Fruit fly (Drosophila melanogaster) whole organism, embryonic: Measurements from ENCODE around the gene CG1494.

Experiments used
- Asciz ChIP-seq: fragments of 200-800 bp; sonication (Bioruptor generic); optimal IDR thresholded peaks from 2 replicates; lab custom pipeline; 2017; ENCODE audit warnings: missing biosample characterization, mild to moderate bottlenecking, missing genetic modification characterization, missing genetic modification reagents
- Atf-2 ChIP-seq: fragments of 200-800 bp; sonication (Bioruptor generic); optimal IDR thresholded peaks from 2 replicates; lab custom pipeline; 2016; ENCODE audit warnings: missing biosample characterization, missing genetic modification characterization
- C15 ChIP-seq: fragments of 200-800 bp; sonication (Bioruptor generic); IDR thresholded peaks from 3 replicates; pipeline ENCODE4 v1.3.6; 2022; ENCODE audit warnings: missing biosample characterization, missing genetic modification characterization
- CG10565 ChIP-seq: fragments of 200-800 bp; sonication (Bioruptor generic); optimal IDR thresholded peaks from 3 replicates; lab custom pipeline; 2016; ENCODE audit warnings: missing biosample characterization, mild to moderate bottlenecking, missing genetic modification characterization
- CG11696 ChIP-seq: fragments of 200-800 bp; sonication (Bioruptor generic); IDR thresholded peaks from 2 replicates; pipeline ENCODE4 v1.3.6; 2022; ENCODE audit warnings: missing biosample characterization, missing genetic modification characterization
- CG11723 ChIP-seq: fragments of 200-800 bp; sonication (Bioruptor generic); optimal IDR thresholded peaks from 2 replicates; lab custom pipeline; 2017; ENCODE audit warnings: missing biosample characterization, mild to moderate bottlenecking, missing genetic modification characterization
- CG13296 ChIP-seq: fragments of 200-800 bp; sonication (Bioruptor generic); optimal IDR thresholded peaks from 3 replicates; lab custom pipeline; 2018; ENCODE audit warnings: missing biosample characterization, mild to moderate bottlenecking, missing genetic modification characterization
- CG13624 ChIP-seq: fragments of 200-800 bp; sonication (Bioruptor generic); optimal IDR thresholded peaks from 2 replicates; lab custom pipeline; 2016; ENCODE audit warnings: missing biosample characterization, missing genetic modification characterization
- CG15479 ChIP-seq: fragments of 200-800 bp; sonication (Bioruptor generic); optimal IDR thresholded peaks from 3 replicates; lab custom pipeline; 2019; ENCODE audit warnings: missing biosample characterization, mild to moderate bottlenecking, missing genetic modification characterization, moderate library complexity
- CG1602 ChIP-seq: fragments of 200-800 bp; sonication (Bioruptor generic); optimal IDR thresholded peaks from 3 replicates; lab custom pipeline; 2016; ENCODE audit warnings: missing biosample characterization, missing genetic modification characterization
- CG17568 ChIP-seq: fragments of 200-800 bp; sonication (Bioruptor generic); optimal IDR thresholded peaks from 2 replicates; lab custom pipeline; 2018; ENCODE audit warnings: missing biosample characterization, mild to moderate bottlenecking, missing genetic modification characterization, moderate library complexity
- CG17612 ChIP-seq: fragments of 200-800 bp; sonication (Bioruptor generic); IDR thresholded peaks from 2 replicates; pipeline ENCODE4 v1.3.6; 2022; ENCODE audit warnings: missing biosample characterization, missing genetic modification characterization
- CG2116 ChIP-seq: fragments of 200-800 bp; sonication (Bioruptor generic); optimal IDR thresholded peaks from 3 replicates; lab custom pipeline; 2018; ENCODE audit warnings: missing biosample characterization, mild to moderate bottlenecking, missing genetic modification characterization
- CG2199 ChIP-seq: fragments of 200-800 bp; sonication (Bioruptor generic); IDR thresholded peaks from 3 replicates; pipeline ENCODE4 v1.3.6; 2022; ENCODE audit warnings: missing biosample characterization, missing genetic modification characterization
- CG30403 ChIP-seq: fragments of 200-800 bp; sonication (Bioruptor generic); optimal IDR thresholded peaks from 3 replicates; lab custom pipeline; 2016; ENCODE audit warnings: missing biosample characterization, missing genetic modification characterization
- CG32532 ChIP-seq: fragments of 200-800 bp; sonication (Bioruptor generic); IDR thresholded peaks from 2 replicates; pipeline ENCODE4 v1.3.6; 2022; ENCODE audit warnings: missing biosample characterization, missing genetic modification characterization
- CG33213 ChIP-seq: fragments of 200-800 bp; sonication (Bioruptor generic); optimal IDR thresholded peaks from 3 replicates; lab custom pipeline; 2016; ENCODE audit warnings: missing biosample characterization, missing genetic modification characterization
- CG4404 ChIP-seq: fragments of 200-800 bp; sonication (Bioruptor generic); IDR thresholded peaks from 2 replicates; pipeline ENCODE4 v1.3.6; 2022; ENCODE audit warnings: missing biosample characterization, missing genetic modification characterization
- CG6254 ChIP-seq: fragments of 200-800 bp; sonication (Bioruptor generic); optimal IDR thresholded peaks from 3 replicates; lab custom pipeline; 2017; ENCODE audit warnings: mild to moderate bottlenecking, missing biosample characterization, missing genetic modification reagents, missing genetic modification characterization
- CG6689 ChIP-seq: fragments of 200-800 bp; sonication (Bioruptor generic); IDR thresholded peaks from 2 replicates; pipeline ENCODE4 v1.3.6; 2022; ENCODE audit warnings: missing biosample characterization, missing genetic modification characterization
- CG7357 ChIP-seq: fragments of 200-800 bp; sonication (Bioruptor generic); IDR thresholded peaks from 3 replicates; pipeline ENCODE4 v1.3.6; 2022; ENCODE audit warnings: missing biosample characterization, missing genetic modification characterization
- CG7963 ChIP-seq: fragments of 200-800 bp; sonication (Bioruptor generic); IDR thresholded peaks from 3 replicates; pipeline ENCODE4 v1.3.6; 2022; ENCODE audit warnings: missing biosample characterization, missing genetic modification characterization; ENCODE audit not compliant: partially characterized antibody
- CG9609 ChIP-seq: fragments of 200-800 bp; sonication (Bioruptor generic); optimal IDR thresholded peaks from 3 replicates; lab custom pipeline; 2016; ENCODE audit warnings: missing biosample characterization, missing genetic modification characterization
- CG9727 ChIP-seq: fragments of 200-800 bp; sonication (Bioruptor generic); optimal IDR thresholded peaks from 3 replicates; lab custom pipeline; 2017; ENCODE audit warnings: missing biosample characterization, mild to moderate bottlenecking, missing genetic modification characterization
- CG9817 ChIP-seq: fragments of 200-800 bp; sonication (Bioruptor generic); optimal IDR thresholded peaks from 2 replicates; lab custom pipeline; 2018; ENCODE audit warnings: missing biosample characterization, mild to moderate bottlenecking, missing genetic modification characterization, moderate library complexity
- Chrac-16 ChIP-seq: fragments of 200-800 bp; sonication (Bioruptor generic); optimal IDR thresholded peaks from 3 replicates; lab custom pipeline; 2016; ENCODE audit warnings: missing biosample characterization, missing genetic modification characterization
- CoRest ChIP-seq: fragments of 200-800 bp; sonication (Bioruptor generic); optimal IDR thresholded peaks from 3 replicates; lab custom pipeline; 2018; ENCODE audit warnings: missing biosample characterization, mild to moderate bottlenecking, missing genetic modification characterization, moderate library complexity
- Deaf1 ChIP-seq: fragments of 200-800 bp; optimal IDR thresholded peaks from 3 replicates; lab custom pipeline; 2019; ENCODE audit warnings: missing biosample characterization, mild to moderate bottlenecking, missing genetic modification characterization, moderate library complexity
- Dref ChIP-seq: fragments of 200-800 bp; sonication (Bioruptor generic); IDR thresholded peaks from 2 replicates; pipeline ENCODE4 v1.3.6; 2022; ENCODE audit warnings: missing biosample characterization, missing genetic modification characterization
- ERR ChIP-seq: fragments of 200-800 bp; sonication (Bioruptor generic); optimal IDR thresholded peaks from 2 replicates; lab custom pipeline; 2016; ENCODE audit warnings: missing biosample characterization, missing genetic modification characterization
- Gug ChIP-seq: fragments of 200-800 bp; sonication (Bioruptor generic); IDR thresholded peaks from 4 replicates; pipeline ENCODE4 v1.3.6; 2022; ENCODE audit warnings: missing biosample characterization, missing genetic modification characterization
- Hmr ChIP-seq: fragments of 200-800 bp; sonication (Bioruptor generic); optimal IDR thresholded peaks from 3 replicates; lab custom pipeline; 2017; ENCODE audit warnings: mild to moderate bottlenecking, missing biosample characterization, missing genetic modification reagents, missing genetic modification characterization
- Hr3 ChIP-seq: fragments of 200-800 bp; sonication (Bioruptor generic); optimal IDR thresholded peaks from 3 replicates; lab custom pipeline; 2016; ENCODE audit warnings: missing biosample characterization, missing genetic modification characterization
- Hsf ChIP-seq: fragments of 200-800 bp; sonication (Bioruptor generic); optimal IDR thresholded peaks from 3 replicates; lab custom pipeline; 2016; ENCODE audit warnings: missing biosample characterization, missing genetic modification characterization
- Lhr ChIP-seq: fragments of 200-800 bp; sonication (Bioruptor generic); optimal IDR thresholded peaks from 3 replicates; lab custom pipeline; 2017; ENCODE audit warnings: mild to moderate bottlenecking, missing biosample characterization, missing genetic modification reagents, missing genetic modification characterization
- Ssrp ChIP-seq: fragments of 200-800 bp; sonication (Bioruptor generic); optimal IDR thresholded peaks from 2 replicates; lab custom pipeline; 2018; ENCODE audit warnings: missing biosample characterization, mild to moderate bottlenecking, missing genetic modification characterization, moderate library complexity
- cas ChIP-seq: fragments of 200-800 bp; sonication (Bioruptor generic); IDR thresholded peaks from 2 replicates; pipeline ENCODE4 v1.3.6; 2022; ENCODE audit warnings: missing biosample characterization, missing genetic modification characterization
- caup ChIP-seq: fragments of 200-800 bp; sonication (Bioruptor generic); optimal IDR thresholded peaks from 3 replicates; lab custom pipeline; 2017; ENCODE audit warnings: missing biosample characterization, mild to moderate bottlenecking, missing genetic modification characterization, moderate library complexity; ENCODE audit not compliant: severe bottlenecking
- chn ChIP-seq: fragments of 200-800 bp; sonication (Bioruptor generic); optimal IDR thresholded peaks from 2 replicates; lab custom pipeline; 2016; ENCODE audit warnings: missing biosample characterization, missing genetic modification characterization
- ci ChIP-seq: fragments of 200-800 bp; sonication (Bioruptor generic); IDR thresholded peaks from 3 replicates; pipeline ENCODE4 v1.3.6; 2022; ENCODE audit warnings: missing biosample characterization, missing genetic modification characterization
- crc ChIP-seq: fragments of 200-800 bp; sonication (Bioruptor generic); optimal IDR thresholded peaks from 2 replicates; lab custom pipeline; 2016; ENCODE audit warnings: missing biosample characterization, missing genetic modification characterization
- crp ChIP-seq, 2 experiments: fragments of 200-800 bp; sonication (Bioruptor generic); optimal IDR thresholded peaks; 2 replicates in 1 of 2; 3 replicates in 1 of 2; lab custom pipeline; 2017; ENCODE audit warnings: missing biosample characterization in 2 of 2, missing genetic modification characterization in 2 of 2, mild to moderate bottlenecking in 1 of 2, moderate library complexity in 1 of 2
- danr ChIP-seq: fragments of 200-800 bp; sonication (Bioruptor generic); IDR thresholded peaks from 2 replicates; pipeline ENCODE4 v1.3.6; 2022; ENCODE audit warnings: missing biosample characterization, missing genetic modification characterization
- fd64A ChIP-seq: fragments of 200-800 bp; sonication (Bioruptor generic); optimal IDR thresholded peaks from 3 replicates; lab custom pipeline; 2018; ENCODE audit warnings: missing biosample characterization, mild to moderate bottlenecking, missing genetic modification characterization
- grau ChIP-seq: fragments of 200-800 bp; optimal IDR thresholded peaks from 3 replicates; lab custom pipeline; 2019; ENCODE audit warnings: missing biosample characterization, mild to moderate bottlenecking, missing genetic modification characterization, moderate library complexity
- gro ChIP-seq: fragments of 200-800 bp; sonication (Bioruptor generic); optimal IDR thresholded peaks from 2 replicates; lab custom pipeline; 2016; ENCODE audit warnings: missing biosample characterization, missing genetic modification characterization
- hth ChIP-seq: fragments of >200 bp; optimal IDR thresholded peaks from 2 replicates; lab custom pipeline; 2017; ENCODE audit warnings: inconsistent platforms
- ind ChIP-seq: fragments of 200-800 bp; sonication (Bioruptor generic); optimal IDR thresholded peaks from 3 replicates; lab custom pipeline; 2016; ENCODE audit warnings: missing biosample characterization, missing genetic modification characterization
- lola ChIP-seq, 3 experiments: fragments of >200 bp in 2 of 3; fragments of 200-800 bp in 1 of 3; sonication (Bioruptor generic) in 1 of 3; optimal IDR thresholded peaks; 2 replicates each; lab custom pipeline; 2017 to 2019; ENCODE audit warnings: missing biosample characterization in 3 of 3, missing genetic modification characterization in 3 of 3, mild to moderate bottlenecking in 1 of 3, moderate library complexity in 1 of 3
- sc ChIP-seq, 3 experiments: fragments of >200 bp in 2 of 3; fragments of 200-800 bp in 1 of 3; sonication (Bioruptor generic) in 1 of 3; optimal IDR thresholded peaks; 2 replicates in 2 of 3; 3 replicates in 1 of 3; lab custom pipeline; 2017; ENCODE audit warnings: mild to moderate bottlenecking in 1 of 3, missing biosample characterization in 1 of 3, missing genetic modification characterization in 1 of 3, missing genetic modification reagents in 1 of 3
- wek ChIP-seq: fragments of 200-800 bp; sonication (Bioruptor generic); optimal IDR thresholded peaks from 3 replicates; lab custom pipeline; 2018; ENCODE audit warnings: missing biosample characterization, mild to moderate bottlenecking, missing genetic modification characterization, moderate library complexity

The CG1494 gene

DNA sequence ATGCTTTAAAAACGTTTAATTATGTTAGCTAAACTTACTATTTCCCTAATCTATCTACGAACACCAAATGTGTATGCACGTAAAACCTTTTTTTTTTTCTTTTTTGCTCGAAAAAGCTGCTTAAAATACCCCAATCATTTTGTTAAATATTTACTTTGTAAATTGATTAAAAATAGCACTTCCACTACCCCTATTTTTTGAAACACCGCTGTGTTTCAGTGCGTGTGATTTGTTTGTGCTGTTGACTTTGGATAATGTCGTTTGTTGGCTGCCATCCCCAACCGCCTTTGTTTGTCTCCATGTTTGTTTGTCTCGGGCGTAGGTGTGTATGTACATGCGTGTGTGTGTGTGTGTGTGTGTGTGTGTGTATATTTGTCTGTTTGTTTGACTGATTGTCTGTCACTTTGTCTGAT, 43.3 kb upstream of the CG1494 start (continued):
- TF ChIP-seq CG2199 (GFP tag; lab: Robert Waterston, UW), result no peak
- peak; percentile 0 for TF ChIP-seq ind
- TF ChIP-seq CG11696 (GFP tag; lab: Robert Waterston, UW), result peak; percentile 59
- TF ChIP-seq Deaf1 (tag; lab: Kevin White, UChicago), result no peak
- TF ChIP-seq gro (GFP tag; lab: Kevin White, UChicago), result peak; percentile 31
- TF ChIP-seq Dref (GFP tag; lab: Robert Waterston, UW), result no peak
- TF ChIP-seq grau (tag; lab: Kevin White, UChicago), result peak; percentile 38
- TF ChIP-seq CG17612 (GFP tag; lab: Robert Waterston, UW), result no peak
- TF ChIP-seq chn (GFP tag; lab: Kevin White, UChicago), result no peak
- TF ChIP-seq Hmr, result peak; percentile 69
- no peak for TF ChIP-seq CG6254 (GFP tag; lab: Kevin White, UChicago)
- no peak for TF ChIP-seq sc (optimal IDR thresholded peaks at IDR 0.05; lab: Kevin White, UChicago)
- peak; percentile 27 for TF ChIP-seq sc (GFP tag; optimal IDR thresholded peaks at IDR 0.05; lab: Kevin White, UChicago)
- peak; percentile 47 for TF ChIP-seq CG30403 (GFP tag; lab: Kevin White, UChicago)
- no peak for TF ChIP-seq CG15479 (GFP tag; lab: Kevin White, UChicago)
- TF ChIP-seq Atf-2 (GFP tag; lab: Kevin White, UChicago), result peak; percentile 43
- no peak for TF ChIP-seq CG4404 (GFP tag; lab: Robert Waterston, UW)
- TF ChIP-seq CG33213 (GFP tag; lab: Kevin White, UChicago), result no peak
- TF ChIP-seq fd64A (GFP tag; lab: Kevin White, UChicago), result peak; percentile 62
- no peak for TF ChIP-seq crc
- TF ChIP-seq ci (GFP tag; lab: Robert Waterston, UW), result peak; percentile 63; the same call in 2 of the 3 replicates
- peak; percentile 30 for TF ChIP-seq CG11723 (GFP tag; lab: Kevin White, UChicago)
- peak; percentile 41 for TF ChIP-seq CG13296 (GFP tag; lab: Kevin White, UChicago)
- TF ChIP-seq crp (GFP tag; optimal IDR thresholded peaks at IDR 0.05; lab: Kevin White, UChicago), result peak in 1 of 2 experiments; percentile 13
- TF ChIP-seq Asciz (GFP tag; lab: Kevin White, UChicago), result peak; percentile 42
- no peak for TF ChIP-seq CG13624
- TF ChIP-seq cas (GFP tag; lab: Robert Waterston, UW), result no peak
- TF ChIP-seq CoRest (tag; lab: Kevin White, UChicago), result peak; percentile 57
- TF ChIP-seq wek (GFP tag; lab: Kevin White, UChicago), result peak; percentile 74
- no peak for TF ChIP-seq CG6689 (GFP tag; lab: Robert Waterston, UW)
- peak; percentile 24 for TF ChIP-seq ERR (GFP tag; lab: Kevin White, UChicago)
- no peak for TF ChIP-seq hth (lab: Kevin White, UChicago)
- TF ChIP-seq CG32532 (GFP tag; lab: Robert Waterston, UW), result no peak
- no peak for TF ChIP-seq CG7357 (GFP tag; lab: Robert Waterston, UW)
- TF ChIP-seq Hr3 (GFP tag; lab: Kevin White, UChicago), result peak; percentile 31
- TF ChIP-seq Chrac-16, result peak; percentile 4
- TF ChIP-seq Ssrp (tag; lab: Kevin White, UChicago), result peak; percentile 1
- peak; percentile 57 for TF ChIP-seq CG17568 (GFP tag; lab: Kevin White, UChicago)
- TF ChIP-seq lola (GFP tag; optimal IDR thresholded peaks at IDR 0.05; lab: Kevin White, UChicago), result peak in 1 of 3 experiments; percentile 54
- TF ChIP-seq caup (GFP tag; lab: Kevin White, UChicago), result peak; percentile 17
- no peak for TF ChIP-seq CG10565 (GFP tag; lab: Kevin White, UChicago)
- no peak for TF ChIP-seq Gug (GFP tag; lab: Robert Waterston, UW)
- peak; percentile 23 for TF ChIP-seq CG1602 (GFP tag; lab: Kevin White, UChicago)
- TF ChIP-seq CG9609 (GFP tag; lab: Kevin White, UChicago), result peak; percentile 35
- peak; percentile 14 for TF ChIP-seq CG2116 (GFP tag; lab: Kevin White, UChicago)
- TF ChIP-seq Hsf, result peak; percentile 37
- TF ChIP-seq Lhr (GFP tag; lab: Kevin White, UChicago), result peak; percentile 58
- TF ChIP-seq CG9727, result peak; percentile 52
- TF ChIP-seq danr (GFP tag; lab: Robert Waterston, UW), result no peak
- no peak for TF ChIP-seq C15 (GFP tag; lab: Robert Waterston, UW)
- no peak for TF ChIP-seq CG7963 (GFP tag; lab: Robert Waterston, UW)
- peak; percentile 25 for TF ChIP-seq CG9817 (tag; lab: Kevin White, UChicago)
